Worm (Caenorhabditis elegans): Measurements from ENCODE around the gene Y116F11B.9.

Y116F11B.9 gene

ce11 chrV:19897557-19897956, 29.8 kb upstream of the Y116F11B.9 start (continued):
- TF ChIP-seq C08G9.2 (tag; optimal IDR thresholded peaks at IDR 0.05), result no peak
- no peak for TF ChIP-seq hlh-6 (tag; optimal IDR thresholded peaks at IDR 0.05)
- TF ChIP-seq hlh-30 (tag; optimal IDR thresholded peaks at IDR 0.05; ENCODE audit: insufficient read depth), result peak; percentile 17
- no peak for TF ChIP-seq nhr-11 (tag; optimal IDR thresholded peaks at IDR 0.05)
- TF ChIP-seq K02D7.2 (tag; optimal IDR thresholded peaks at IDR 0.05), result no peak
- no peak for TF ChIP-seq lim-6 (tag; optimal IDR thresholded peaks at IDR 0.05)
- TF ChIP-seq unc-3 (GFP tag; conservative IDR thresholded peaks at IDR 0.05), result no peak
- TF ChIP-seq unc-3 (tag; optimal IDR thresholded peaks at IDR 0.05), result no peak
- TF ChIP-seq ceh-6 (GFP tag; optimal IDR thresholded peaks at IDR 0.05), result no peak
- no peak for TF ChIP-seq zip-5 (tag; optimal IDR thresholded peaks at IDR 0.05)
- no peak for TF ChIP-seq ceh-30 (tag; optimal IDR thresholded peaks at IDR 0.05)
- TF ChIP-seq fkh-6 (tag; optimal IDR thresholded peaks at IDR 0.05), result no peak
- TF ChIP-seq ahr-1 (tag; optimal IDR thresholded peaks at IDR 0.05), result no peak
- no peak for TF ChIP-seq fkh-10 (GFP tag; optimal IDR thresholded peaks at IDR 0.05)
- no peak for TF ChIP-seq sox-4 (tag; optimal IDR thresholded peaks at IDR 0.05)
- peak; percentile 79 for TF ChIP-seq hlh-8 (tag; optimal IDR thresholded peaks at IDR 0.05)
- no peak for TF ChIP-seq elt-2 (tag; optimal IDR thresholded peaks at IDR 0.05)
- TF ChIP-seq C38D4.7 (GFP tag; optimal IDR thresholded peaks at IDR 0.05), result no peak
- no peak for TF ChIP-seq ttx-3 (tag; optimal IDR thresholded peaks at IDR 0.05)
- TF ChIP-seq eyg-1 (tag; optimal IDR thresholded peaks at IDR 0.05), result no peak
- TF ChIP-seq gmeb-2 (tag; optimal IDR thresholded peaks at IDR 0.05), result no peak
- TF ChIP-seq elt-4 (tag; optimal IDR thresholded peaks at IDR 0.05), result no peak
- no peak for TF ChIP-seq pag-3 (tag; optimal IDR thresholded peaks at IDR 0.05; ENCODE audit: borderline replicate concordance)
- TF ChIP-seq fax-1 (tag; optimal IDR thresholded peaks at IDR 0.05), result no peak
- TF ChIP-seq ceh-24 (tag; optimal IDR thresholded peaks at IDR 0.05), result no peak
- TF ChIP-seq dve-1 (tag; optimal IDR thresholded peaks at IDR 0.05), result no peak
- TF ChIP-seq ceh-45 (GFP tag; IDR thresholded peaks at IDR 0.05), result no peak
- no peak for TF ChIP-seq K09A11.1 (tag; optimal IDR thresholded peaks at IDR 0.05; ENCODE audit: insufficient read depth)
- no peak for TF ChIP-seq mec-3 (tag; optimal IDR thresholded peaks at IDR 0.05; ENCODE audit: borderline replicate concordance)
- no peak for TF ChIP-seq pha-4 (tag; optimal IDR thresholded peaks at IDR 0.05)
- TF ChIP-seq hlh-15 (tag; optimal IDR thresholded peaks at IDR 0.05), result no peak
- no peak for TF ChIP-seq hlh-13 (GFP tag; optimal IDR thresholded peaks at IDR 0.05)
- no peak for TF ChIP-seq nhr-232 (tag; optimal IDR thresholded peaks at IDR 0.05)
- no peak for TF ChIP-seq ceh-34 (tag; optimal IDR thresholded peaks at IDR 0.05)
- TF ChIP-seq rnt-1 (tag; optimal IDR thresholded peaks at IDR 0.05), result peak; percentile 36
- TF ChIP-seq ceh-19 (GFP tag; optimal IDR thresholded peaks at IDR 0.05), result no peak
- no peak for TF ChIP-seq ets-4 (tag; optimal IDR thresholded peaks at IDR 0.05)
- no peak for TF ChIP-seq npax-4 (tag; optimal IDR thresholded peaks at IDR 0.05)
- TF ChIP-seq ceh-48 (tag; optimal IDR thresholded peaks at IDR 0.05), result no peak
- no peak for TF ChIP-seq Y22D7AL.16 (tag; optimal IDR thresholded peaks at IDR 0.05)
- TF ChIP-seq ceh-31 (tag; optimal IDR thresholded peaks at IDR 0.05), result peak; percentile 49
- no peak for TF ChIP-seq lin-11 (tag; optimal IDR thresholded peaks at IDR 0.05)
- no peak for TF ChIP-seq ama-1 (optimal IDR thresholded peaks at IDR 0.05)
- no peak for TF ChIP-seq ref-2 (tag; optimal IDR thresholded peaks at IDR 0.05)
- no peak for TF ChIP-seq sox-2 (GFP tag; IDR thresholded peaks at IDR 0.05)
- TF ChIP-seq ceh-18 (tag; optimal IDR thresholded peaks at IDR 0.05), result peak; percentile 56
- TF ChIP-seq pax-1 (tag; optimal IDR thresholded peaks at IDR 0.05), result no peak
- no peak for TF ChIP-seq pros-1 (tag; optimal IDR thresholded peaks at IDR 0.05)
- TF ChIP-seq F13H6.1 (tag; optimal IDR thresholded peaks at IDR 0.05), result no peak
- TF ChIP-seq T23F11.4 (GFP tag; optimal IDR thresholded peaks at IDR 0.05), result no peak
- TF ChIP-seq ceh-22 (tag; optimal IDR thresholded peaks at IDR 0.05), result no peak
- TF ChIP-seq che-1 (tag; optimal IDR thresholded peaks at IDR 0.05), result no peak
